Fruit fly (Drosophila melanogaster) S2 (cell line): ENCODE results near the gene CG3062.

Experiments used
- CG8478 ChIP-seq: fragments of >200 bp; optimal IDR thresholded peaks from 2 replicates; lab custom pipeline; 2018
- CTCF ChIP-seq, 2 experiments: fragments of >200 bp; optimal IDR thresholded peaks; 2 replicates each; lab custom pipeline; 2018

- TF ChIP-seq CG8478 (lab: Kevin White, UChicago) (no peak), CTCF (optimal IDR thresholded peaks at IDR 0.05; lab: Kevin White, UChicago) (no peak)
Measured at dm6 chrX:4692963-4693362, 48.3 kb upstream of the CG3062 start.
